Worm (Caenorhabditis elegans): ENCODE results near the gene C29G2.6.
"Not testable (repeated sequence)": the region's sequence is repeated elsewhere in the genome, so short reads cannot be mapped to it uniquely, and the experiment has no call there.

- not testable (repeated sequence) for TF ChIP-seq ama-1 (optimal IDR thresholded peaks at IDR 0.05); pes-1 (GFP tag; IDR thresholded peaks at IDR 0.05); B0310.2 (tag; optimal IDR thresholded peaks at IDR 0.05)
Observed at ce11 chrV:2625360-2625759, 39.7 kb upstream of the C29G2.6 start, which contains the start of gene sknr-1.

Data from whole organism, early embryonic.